Fruit fly (Drosophila melanogaster): Measurements from ENCODE around the gene SLIRP1.

Gene SLIRP1

dm6 chrX:21334522-21335104 lies 15.5 kb upstream of the SLIRP1 start (continued):
- TF ChIP-seq chif (GFP tag; optimal IDR thresholded peaks at IDR 0.05) (peak in 1 of 2 experiments; percentile 15), toy (GFP tag; IDR thresholded peaks at IDR 0.05) (no peak), Hr51 (GFP tag; optimal IDR thresholded peaks at IDR 0.05) (no peak), CG7372 (GFP tag; IDR thresholded peaks at IDR 0.05) (no peak), Meics (GFP tag; optimal IDR thresholded peaks at IDR 0.05) (peak; percentile 24), MTF-1 (GFP tag; optimal IDR thresholded peaks at IDR 0.05; ENCODE audit: borderline replicate concordance) (no peak), Bdp1 (GFP tag; optimal IDR thresholded peaks at IDR 0.05) (no peak), CG10959 (GFP tag; IDR thresholded peaks at IDR 0.05) (no peak), CG14441 (GFP tag; IDR thresholded peaks at IDR 0.05) (peak; percentile 38; the same call in 1 of the 2 replicates), Rfx (GFP tag; IDR thresholded peaks at IDR 0.05) (0 out of 2 replicates have a peak, but pooled peaks have one; percentile 7), sens (GFP tag) (peak; percentile 77), ATbp (GFP tag; optimal IDR thresholded peaks at IDR 0.05) (peak; percentile 15), E2f1 (GFP tag; IDR thresholded peaks at IDR 0.05) (0 out of 2 replicates have a peak, but pooled peaks have one; percentile 32), nmo (GFP tag; optimal IDR thresholded peaks at IDR 0.05) (peak; percentile 31), CG17359 (tag; optimal IDR thresholded peaks at IDR 0.05) (peak; percentile 62), zfh1 (GFP tag; IDR thresholded peaks at IDR 0.05) (no peak), row (GFP tag; IDR thresholded peaks at IDR 0.05) (peak; percentile 52), D19A (tag; optimal IDR thresholded peaks at IDR 0.05) (peak; percentile 17), pita (GFP tag; optimal IDR thresholded peaks at IDR 0.05) (no peak), CG1024 (GFP tag; IDR thresholded peaks at IDR 0.05) (no peak), CG6791 (GFP tag; IDR thresholded peaks at IDR 0.05; ENCODE audit: partially characterized antibody) (no peak), NC2α (GFP tag; optimal IDR thresholded peaks at IDR 0.05) (no peak), Lhr (GFP tag; optimal IDR thresholded peaks at IDR 0.05) (no peak), CG14710 (tag; optimal IDR thresholded peaks at IDR 0.05) (peak; percentile 13), CG8388 (GFP tag; optimal IDR thresholded peaks at IDR 0.05) (peak; percentile 20), CG2202 (tag; optimal IDR thresholded peaks at IDR 0.05) (no peak), dmrt11E (tag; optimal IDR thresholded peaks at IDR 0.05) (no peak), CG15601 (tag; optimal IDR thresholded peaks at IDR 0.05) (peak; percentile 0), Oli (tag; optimal IDR thresholded peaks at IDR 0.05) (peak; percentile 32), Six4 (GFP tag; optimal IDR thresholded peaks at IDR 0.05) (peak; percentile 4), CG3163 (GFP tag; optimal IDR thresholded peaks at IDR 0.05) (no peak), zf30C (GFP tag; optimal IDR thresholded peaks at IDR 0.05) (peak; percentile 36), Fer1 (GFP tag; optimal IDR thresholded peaks at IDR 0.05) (peak; percentile 48), CG18476 (GFP tag; optimal IDR thresholded peaks at IDR 0.05) (no peak), bcd (GFP tag; optimal IDR thresholded peaks at IDR 0.05) (no peak), fd96Cb (tag; optimal IDR thresholded peaks at IDR 0.05) (peak; percentile 21), az2 (GFP tag; optimal IDR thresholded peaks at IDR 0.05) (peak; percentile 1), H2.0 (GFP tag; IDR thresholded peaks at IDR 0.05) (no peak), CG9817 (tag; optimal IDR thresholded peaks at IDR 0.05) (peak; percentile 6), CG2712 (tag; optimal IDR thresholded peaks at IDR 0.05) (peak; percentile 21), CG8281 (tag; optimal IDR thresholded peaks at IDR 0.05) (no peak), CG10267 (tag; optimal IDR thresholded peaks at IDR 0.05) (peak; percentile 25), CG11085 (GFP tag; IDR thresholded peaks at IDR 0.05) (no peak), hth (optimal IDR thresholded peaks at IDR 0.05) (no peak), slp2 (GFP tag; optimal IDR thresholded peaks at IDR 0.05) (no peak), chm (GFP tag; IDR thresholded peaks at IDR 0.05) (no peak), CG17361 (GFP tag; IDR thresholded peaks at IDR 0.05) (no peak), phol (tag; optimal IDR thresholded peaks at IDR 0.05) (peak; percentile 53), jigr1 (GFP tag; IDR thresholded peaks at IDR 0.05) (no peak), Hmr (GFP tag; optimal IDR thresholded peaks at IDR 0.05) (no peak)

All from whole organism, embryonic.